Fruit fly (Drosophila melanogaster) whole organism, embryonic: ENCODE measurements around the gene alpha-Man-Ic.

ENCODE experiments used
- Atf3 ChIP-seq: fragments of 200-800 bp; sonication (Bioruptor generic); optimal IDR thresholded peaks from 3 replicates; lab custom pipeline; 2016; ENCODE audit warnings: missing biosample characterization, missing genetic modification characterization
- Blimp-1 ChIP-seq: fragments of 200-800 bp; sonication (Bioruptor generic); optimal IDR thresholded peaks from 3 replicates; lab custom pipeline; 2018; ENCODE audit warnings: missing biosample characterization, missing genetic modification characterization, mild to moderate bottlenecking, moderate library complexity, missing genetic modification reagents
- BtbVII ChIP-seq: fragments of 200-800 bp; sonication (Bioruptor generic); optimal IDR thresholded peaks from 3 replicates; lab custom pipeline; 2017; ENCODE audit warnings: missing biosample characterization, mild to moderate bottlenecking, missing genetic modification characterization
- CG10147 ChIP-seq: fragments of 200-800 bp; sonication (Bioruptor generic); optimal IDR thresholded peaks from 2 replicates; lab custom pipeline; 2019; ENCODE audit warnings: missing biosample characterization, mild to moderate bottlenecking, missing genetic modification characterization, moderate library complexity
- CG10321 ChIP-seq: fragments of 200-800 bp; sonication (Bioruptor generic); IDR thresholded peaks from 2 replicates; pipeline ENCODE4 v1.3.6; 2022; ENCODE audit warnings: missing biosample characterization, missing genetic modification characterization
- CG10366 ChIP-seq: fragments of 200-800 bp; sonication (Bioruptor generic); IDR thresholded peaks from 2 replicates; pipeline ENCODE4 v1.3.6; 2022; ENCODE audit warnings: missing biosample characterization, missing genetic modification characterization
- CG11456 ChIP-seq: fragments of 200-800 bp; sonication (Bioruptor generic); IDR thresholded peaks from 3 replicates; pipeline ENCODE4 v1.3.6; 2022; ENCODE audit warnings: missing biosample characterization, missing genetic modification characterization
- CG11504 ChIP-seq: fragments of 200-800 bp; sonication (Bioruptor generic); optimal IDR thresholded peaks from 3 replicates; lab custom pipeline; 2019; ENCODE audit warnings: missing biosample characterization, mild to moderate bottlenecking, missing genetic modification characterization, moderate library complexity
- CG12071 ChIP-seq: fragments of 200-800 bp; sonication (Bioruptor generic); optimal IDR thresholded peaks from 3 replicates; lab custom pipeline; 2018; ENCODE audit warnings: missing biosample characterization, mild to moderate bottlenecking, missing genetic modification characterization
- CG15479 ChIP-seq: fragments of 200-800 bp; sonication (Bioruptor generic); optimal IDR thresholded peaks from 3 replicates; lab custom pipeline; 2019; ENCODE audit warnings: missing biosample characterization, mild to moderate bottlenecking, missing genetic modification characterization, moderate library complexity
- CG16815 ChIP-seq: fragments of 200-800 bp; sonication (Bioruptor generic); optimal IDR thresholded peaks from 3 replicates; lab custom pipeline; 2017; ENCODE audit warnings: missing biosample characterization, mild to moderate bottlenecking, missing genetic modification characterization
- CG2678 ChIP-seq: fragments of 200-800 bp; sonication (Bioruptor generic); optimal IDR thresholded peaks from 3 replicates; lab custom pipeline; 2019; ENCODE audit warnings: missing biosample characterization, mild to moderate bottlenecking, missing genetic modification characterization, moderate library complexity
- CG2889 ChIP-seq: fragments of 200-800 bp; sonication (Bioruptor generic); IDR thresholded peaks from 3 replicates; pipeline ENCODE4 v1.3.6; 2022; ENCODE audit warnings: missing biosample characterization, missing genetic modification characterization
- CG31441 ChIP-seq: fragments of 200-800 bp; sonication (Bioruptor generic); IDR thresholded peaks from 2 replicates; pipeline ENCODE4 v1.3.6; 2022; ENCODE audit warnings: missing biosample characterization, missing genetic modification characterization
- CG42726 ChIP-seq: fragments of 200-800 bp; sonication (Bioruptor generic); IDR thresholded peaks from 2 replicates; pipeline ENCODE4 v1.3.6; 2022; ENCODE audit warnings: missing biosample characterization, missing genetic modification characterization; ENCODE audit not compliant: partially characterized antibody
- CG7786 ChIP-seq: fragments of 200-800 bp; sonication (Bioruptor generic); optimal IDR thresholded peaks from 2 replicates; lab custom pipeline; 2016; ENCODE audit warnings: missing biosample characterization, missing genetic modification characterization
- CG7839 ChIP-seq: fragments of 200-800 bp; sonication (Bioruptor generic); optimal IDR thresholded peaks from 3 replicates; lab custom pipeline; 2018; ENCODE audit warnings: missing biosample characterization, mild to moderate bottlenecking, missing genetic modification characterization, moderate library complexity
- CG8290 ChIP-seq, 3 experiments: fragments of 200-800 bp; sonication (Bioruptor generic); optimal IDR thresholded peaks; 2 replicates each; lab custom pipeline; 2016 to 2019; ENCODE audit warnings: missing biosample characterization in 3 of 3, missing genetic modification characterization in 3 of 3, mild to moderate bottlenecking in 2 of 3, moderate library complexity in 1 of 3
- CG9932 ChIP-seq: fragments of 200-800 bp; sonication (Bioruptor generic); IDR thresholded peaks from 2 replicates; pipeline ENCODE4 v1.3.6; 2022; ENCODE audit warnings: missing biosample characterization, missing genetic modification characterization
- Dad ChIP-seq: fragments of 200-800 bp; sonication (Bioruptor generic); optimal IDR thresholded peaks from 3 replicates; lab custom pipeline; 2016; ENCODE audit warnings: missing biosample characterization, missing genetic modification characterization
- Drgx ChIP-seq: fragments of 200-800 bp; sonication (Bioruptor generic); IDR thresholded peaks from 2 replicates; pipeline ENCODE4 v1.3.6; 2022; ENCODE audit warnings: missing biosample characterization, missing genetic modification characterization
- Hmr ChIP-seq: fragments of 200-800 bp; sonication (Bioruptor generic); optimal IDR thresholded peaks from 3 replicates; lab custom pipeline; 2017; ENCODE audit warnings: mild to moderate bottlenecking, missing biosample characterization, missing genetic modification reagents, missing genetic modification characterization
- NC2α ChIP-seq: fragments of 200-800 bp; sonication (Bioruptor generic); optimal IDR thresholded peaks from 2 replicates; lab custom pipeline; 2016; ENCODE audit warnings: missing biosample characterization, missing genetic modification characterization
- Nf-YA ChIP-seq: fragments of 200-800 bp; sonication (Bioruptor generic); IDR thresholded peaks from 2 replicates; pipeline ENCODE4 v1.3.6; 2022; ENCODE audit warnings: missing biosample characterization, missing genetic modification characterization
- NfI ChIP-seq: fragments of 200-800 bp; sonication (Bioruptor generic); optimal IDR thresholded peaks from 3 replicates; lab custom pipeline; 2018; ENCODE audit warnings: missing biosample characterization, mild to moderate bottlenecking, missing genetic modification characterization, moderate library complexity
- Xbp1 ChIP-seq: fragments of 200-800 bp; sonication (Bioruptor generic); optimal IDR thresholded peaks from 3 replicates; lab custom pipeline; 2016; ENCODE audit warnings: missing biosample characterization, mild to moderate bottlenecking, missing genetic modification characterization
- bcd ChIP-seq: fragments of 200-800 bp; sonication (Bioruptor generic); optimal IDR thresholded peaks from 2 replicates; lab custom pipeline; 2017; ENCODE audit warnings: missing biosample characterization, mild to moderate bottlenecking, missing genetic modification characterization
- bsh ChIP-seq, 2 experiments: fragments of 200-800 bp; sonication (Bioruptor generic); optimal IDR thresholded peaks; 2 replicates each; lab custom pipeline; 2017 to 2018; ENCODE audit warnings: mild to moderate bottlenecking in 2 of 2, missing biosample characterization in 2 of 2, missing genetic modification characterization in 2 of 2, moderate library complexity in 1 of 2
- cwo ChIP-seq: fragments of 200-800 bp; sonication (Bioruptor generic); optimal IDR thresholded peaks from 3 replicates; lab custom pipeline; 2017; ENCODE audit warnings: missing biosample characterization, missing genetic modification characterization, mild to moderate bottlenecking, moderate library complexity, missing genetic modification reagents
- dan ChIP-seq: fragments of 200-800 bp; sonication (Bioruptor generic); IDR thresholded peaks from 2 replicates; pipeline ENCODE4 v1.3.6; 2022; ENCODE audit warnings: missing biosample characterization, missing genetic modification characterization
- disco-r ChIP-seq: fragments of 200-800 bp; sonication (Bioruptor generic); optimal IDR thresholded peaks from 2 replicates; lab custom pipeline; 2016; ENCODE audit warnings: missing biosample characterization, missing genetic modification characterization
- dpn ChIP-seq, 2 experiments: fragments of 200-800 bp; sonication (Bioruptor generic); optimal IDR thresholded peaks; 3 replicates each; lab custom pipeline; 2016; ENCODE audit warnings: missing biosample characterization in 2 of 2, missing genetic modification characterization in 2 of 2
- dysf ChIP-seq: fragments of 200-800 bp; sonication (Bioruptor generic); IDR thresholded peaks from 3 replicates; pipeline ENCODE4 v1.3.6; 2022; ENCODE audit warnings: missing biosample characterization, missing genetic modification characterization
- eyg ChIP-seq: fragments of 200-800 bp; sonication (Bioruptor generic); optimal IDR thresholded peaks from 3 replicates; lab custom pipeline; 2016; ENCODE audit warnings: missing biosample characterization, missing genetic modification characterization
- fru ChIP-seq: fragments of >200 bp; optimal IDR thresholded peaks from 2 replicates; lab custom pipeline; 2017
- grn ChIP-seq: fragments of 200-800 bp; sonication (Bioruptor generic); optimal IDR thresholded peaks from 3 replicates; lab custom pipeline; 2017; ENCODE audit warnings: missing biosample characterization, missing genetic modification characterization
- gt ChIP-seq: fragments of 200-800 bp; sonication (Bioruptor generic); IDR thresholded peaks from 2 replicates; pipeline ENCODE4 v1.3.6; 2022; ENCODE audit warnings: missing biosample characterization, missing genetic modification characterization
- hkb ChIP-seq, 2 experiments: fragments of 200-800 bp in 1 of 2; fragments of >200 bp in 1 of 2; sonication (Bioruptor generic) in 1 of 2; IDR thresholded peaks in 1 of 2; optimal IDR thresholded peaks in 1 of 2; 2 replicates each; pipeline versions ENCODE4 v1.3.6 to Lab custom; 2017 to 2022; ENCODE audit warnings: missing biosample characterization in 1 of 2, missing genetic modification characterization in 1 of 2
- lab ChIP-seq: fragments of 200-800 bp; sonication (Bioruptor generic); optimal IDR thresholded peaks from 3 replicates; lab custom pipeline; 2017; ENCODE audit warnings: missing biosample characterization, missing genetic modification characterization, mild to moderate bottlenecking, moderate library complexity, missing genetic modification reagents
- pb ChIP-seq: fragments of 200-800 bp; sonication (Bioruptor generic); optimal IDR thresholded peaks from 3 replicates; lab custom pipeline; 2016; ENCODE audit warnings: missing biosample characterization, missing genetic modification characterization
- prd ChIP-seq, 3 experiments: fragments of >200 bp in 2 of 3; fragments of 200-800 bp in 1 of 3; sonication (Bioruptor generic) in 1 of 3; optimal IDR thresholded peaks in 2 of 3; IDR thresholded peaks in 1 of 3; 2 replicates in 2 of 3; 3 replicates in 1 of 3; pipeline versions ENCODE4 v1.3.6 to Lab custom; 2017 to 2022; ENCODE audit warnings: missing biosample characterization in 1 of 3, missing genetic modification characterization in 1 of 3
- pzg ChIP-seq: fragments of 200-800 bp; sonication (Bioruptor generic); optimal IDR thresholded peaks from 3 replicates; lab custom pipeline; 2018; ENCODE audit warnings: missing biosample characterization, mild to moderate bottlenecking, missing genetic modification characterization, moderate library complexity
- ranshi ChIP-seq: fragments of 200-800 bp; sonication (Bioruptor generic); IDR thresholded peaks from 2 replicates; pipeline ENCODE4 v1.3.6; 2022; ENCODE audit warnings: missing biosample characterization, missing genetic modification characterization
- row ChIP-seq: fragments of 200-800 bp; sonication (Bioruptor generic); IDR thresholded peaks from 3 replicates; pipeline ENCODE4 v1.3.6; 2022; ENCODE audit warnings: missing biosample characterization, missing genetic modification characterization
- sc ChIP-seq, 3 experiments: fragments of >200 bp in 2 of 3; fragments of 200-800 bp in 1 of 3; sonication (Bioruptor generic) in 1 of 3; optimal IDR thresholded peaks; 2 replicates in 2 of 3; 3 replicates in 1 of 3; lab custom pipeline; 2017; ENCODE audit warnings: mild to moderate bottlenecking in 1 of 3, missing biosample characterization in 1 of 3, missing genetic modification characterization in 1 of 3, missing genetic modification reagents in 1 of 3
- scrt ChIP-seq: fragments of 200-800 bp; sonication (Bioruptor generic); optimal IDR thresholded peaks from 2 replicates; lab custom pipeline; 2018; ENCODE audit warnings: missing biosample characterization, mild to moderate bottlenecking, missing genetic modification characterization, moderate library complexity
- sens ChIP-seq: fragments of 200-800 bp; sonication (Bioruptor generic); peaks from one replicate; lab custom pipeline; 2016; ENCODE audit warnings: missing biosample characterization, missing genetic modification characterization
- sens-2 ChIP-seq: fragments of 200-800 bp; sonication (Bioruptor generic); IDR thresholded peaks from 2 replicates; pipeline ENCODE4 v1.3.6; 2022; ENCODE audit warnings: missing biosample characterization, missing genetic modification characterization

Gene alpha-Man-Ic

DNA sequence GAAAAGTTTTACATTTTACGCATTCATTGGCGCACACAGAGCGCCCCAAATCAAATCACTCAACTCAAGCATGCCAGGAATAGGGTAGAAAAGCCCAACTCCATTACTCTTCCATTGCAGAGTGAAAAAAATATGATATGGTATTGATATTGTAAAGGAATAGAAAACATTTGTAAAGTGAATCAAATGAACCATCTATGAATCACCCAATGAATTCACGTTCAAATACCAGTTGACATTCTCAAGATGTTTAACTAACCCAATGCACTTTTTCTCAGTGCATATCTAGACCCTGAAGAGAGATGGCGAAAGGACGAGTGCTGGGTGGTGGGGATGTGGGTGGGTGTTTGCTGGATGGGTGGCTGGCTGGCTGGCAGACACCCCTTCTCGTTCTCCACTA, 48.4 kb upstream of the alpha-Man-Ic start (continued):
- no peak for TF ChIP-seq prd (optimal IDR thresholded peaks at IDR 0.05; lab: Kevin White, UChicago)
- TF ChIP-seq prd (GFP tag; IDR thresholded peaks at IDR 0.05; lab: Robert Waterston, UW): peak; percentile 22; the same call in 1 of the 3 replicates
- no peak for TF ChIP-seq bsh (GFP tag; optimal IDR thresholded peaks at IDR 0.05; lab: Kevin White, UChicago)
- TF ChIP-seq Nf-YA: 0 out of 2 replicates have a peak, but pooled peaks have one; percentile 36
- peak; percentile 38 for TF ChIP-seq CG10147 (GFP tag; lab: Kevin White, UChicago)
- TF ChIP-seq Drgx (GFP tag; lab: Robert Waterston, UW): no peak
- no peak for TF ChIP-seq grn (GFP tag; lab: Kevin White, UChicago)
- peak in 1 of 2 experiments; percentile 22 for TF ChIP-seq dpn (GFP tag; optimal IDR thresholded peaks at IDR 0.05; lab: Kevin White, UChicago)
- peak; percentile 6 for TF ChIP-seq Xbp1 (GFP tag; lab: Kevin White, UChicago)
- TF ChIP-seq ranshi: peak; percentile 25; the same call in 1 of the 2 replicates
- no peak for TF ChIP-seq CG15479
- TF ChIP-seq bcd (GFP tag; lab: Kevin White, UChicago): peak; percentile 29
- no peak for TF ChIP-seq pzg (GFP tag; lab: Kevin White, UChicago)
- no peak for TF ChIP-seq sens-2 (GFP tag; lab: Robert Waterston, UW)
- TF ChIP-seq hkb (optimal IDR thresholded peaks at IDR 0.05; lab: Kevin White, UChicago): no peak
- TF ChIP-seq hkb (GFP tag; IDR thresholded peaks at IDR 0.05; lab: Robert Waterston, UW): peak; percentile 59
- no peak for TF ChIP-seq CG42726 (GFP tag; lab: Robert Waterston, UW)
- TF ChIP-seq CG8290 (GFP tag; optimal IDR thresholded peaks at IDR 0.05; lab: Kevin White, UChicago): no peak
- peak in 1 of 2 experiments; percentile 62 for TF ChIP-seq CG8290 (tag; optimal IDR thresholded peaks at IDR 0.05; lab: Kevin White, UChicago)
- TF ChIP-seq fru (lab: Kevin White, UChicago): no peak
- no peak for TF ChIP-seq eyg (GFP tag; lab: Kevin White, UChicago)
- peak; percentile 56; the same call in 2 of the 3 replicates for TF ChIP-seq row (GFP tag; lab: Robert Waterston, UW)
- TF ChIP-seq CG2889: no peak
- peak; percentile 53 for TF ChIP-seq CG11504 (tag; lab: Kevin White, UChicago)
- TF ChIP-seq CG7786: peak; percentile 8
- TF ChIP-seq CG2678 (tag; lab: Kevin White, UChicago): peak; percentile 66
- peak; percentile 51; the same call in 1 of the 3 replicates for TF ChIP-seq dysf (GFP tag; lab: Robert Waterston, UW)
- TF ChIP-seq Dad (GFP tag; lab: Kevin White, UChicago): no peak
- TF ChIP-seq CG12071 (GFP tag; lab: Kevin White, UChicago): peak; percentile 52
- peak; percentile 54 for TF ChIP-seq sens (GFP tag; lab: Kevin White, UChicago)
- peak; percentile 18 for TF ChIP-seq NfI (GFP tag; lab: Kevin White, UChicago)
- TF ChIP-seq Hmr: peak; percentile 53
- TF ChIP-seq CG11456: 0 out of 3 replicates have a peak, but pooled peaks have one; percentile 48
- no peak for TF ChIP-seq sc (optimal IDR thresholded peaks at IDR 0.05; lab: Kevin White, UChicago)
- no peak for TF ChIP-seq sc (GFP tag; optimal IDR thresholded peaks at IDR 0.05; lab: Kevin White, UChicago)
- TF ChIP-seq CG10321 (GFP tag; lab: Robert Waterston, UW): no peak
- peak; percentile 11 for TF ChIP-seq BtbVII (GFP tag; lab: Kevin White, UChicago)
- no peak for TF ChIP-seq disco-r (GFP tag; lab: Kevin White, UChicago)
- TF ChIP-seq lab: peak; percentile 79
- peak; percentile 20 for TF ChIP-seq cwo (GFP tag; lab: Kevin White, UChicago)
- no peak for TF ChIP-seq pb (GFP tag; lab: Kevin White, UChicago)
- peak; percentile 22 for TF ChIP-seq Blimp-1 (GFP tag; lab: Kevin White, UChicago)
- no peak for TF ChIP-seq Atf3
- peak; percentile 31 for TF ChIP-seq CG7839
- no peak for TF ChIP-seq CG16815 (GFP tag; lab: Kevin White, UChicago)
- no peak for TF ChIP-seq dan
- no peak for TF ChIP-seq NC2α (GFP tag; lab: Kevin White, UChicago)
- 0 out of 2 replicates have a peak, but pooled peaks have one; percentile 27 for TF ChIP-seq CG9932 (GFP tag; lab: Robert Waterston, UW)
- no peak for TF ChIP-seq gt
- TF ChIP-seq scrt (GFP tag; lab: Kevin White, UChicago): peak; percentile 32
- peak; percentile 27; the same call in 1 of the 2 replicates for TF ChIP-seq CG10366 (GFP tag; lab: Robert Waterston, UW)
- TF ChIP-seq CG31441 (GFP tag; lab: Robert Waterston, UW): peak; percentile 10; the same call in 1 of the 2 replicates
